Fruit fly (Drosophila melanogaster) whole organism, wandering third instar larva: Measurements from ENCODE around the gene CG32638.

ENCODE experiments used
- Abd-B ChIP-seq: fragments of >200 bp; optimal IDR thresholded peaks from 2 replicates; lab custom pipeline; 2017; ENCODE audit warnings: missing biosample characterization, missing genetic modification characterization
- CG32264 ChIP-seq: fragments of 200-800 bp; sonication (Bioruptor generic); optimal IDR thresholded peaks from 2 replicates; lab custom pipeline; 2016; ENCODE audit warnings: missing biosample characterization, missing genetic modification characterization
- CG9705 ChIP-seq: fragments of 200-800 bp; sonication (Bioruptor generic); optimal IDR thresholded peaks from 2 replicates; lab custom pipeline; 2018; ENCODE audit warnings: missing biosample characterization, mild to moderate bottlenecking, missing genetic modification characterization
- CrebA ChIP-seq: fragments of 200-800 bp; sonication (Bioruptor generic); optimal IDR thresholded peaks from 2 replicates; lab custom pipeline; 2016; ENCODE audit warnings: missing biosample characterization, mild to moderate bottlenecking, missing genetic modification characterization, borderline replicate concordance
- Dfd ChIP-seq: fragments of >200 bp; optimal IDR thresholded peaks from 2 replicates; lab custom pipeline; 2017; ENCODE audit warnings: missing biosample characterization, missing genetic modification characterization
- Dif ChIP-seq: fragments of 200-275, 200-300 bp; sonication (Bioruptor generic); optimal IDR thresholded peaks from 2 replicates; lab custom pipeline; 2018; ENCODE audit warnings: missing biosample characterization, missing genetic modification characterization; ENCODE audit not compliant: partially characterized antibody
- GATAd ChIP-seq: sonication (Bioruptor generic); optimal IDR thresholded peaks from 2 replicates; lab custom pipeline; 2016; ENCODE audit warnings: missing biosample characterization, missing genetic modification characterization
- HLH106 ChIP-seq: fragments of 200-800 bp; optimal IDR thresholded peaks from 3 replicates; lab custom pipeline; 2019; ENCODE audit warnings: missing biosample characterization, mild to moderate bottlenecking, missing genetic modification characterization, moderate library complexity
- Hnf4 ChIP-seq: fragments of 200-800 bp; sonication (Bioruptor generic); optimal IDR thresholded peaks from 2 replicates; lab custom pipeline; 2016; ENCODE audit warnings: missing biosample characterization, mild to moderate bottlenecking, missing genetic modification characterization
- Hr78 ChIP-seq: fragments of >200 bp; optimal IDR thresholded peaks from 2 replicates; lab custom pipeline; 2017; ENCODE audit warnings: missing biosample characterization, missing genetic modification characterization
- Hr83 ChIP-seq: fragments of 200-300 bp; sonication (Bioruptor generic); optimal IDR thresholded peaks from 2 replicates; lab custom pipeline; 2016; ENCODE audit warnings: missing biosample characterization, mild to moderate bottlenecking, missing genetic modification characterization, moderate library complexity; ENCODE audit not compliant: poor library complexity, severe bottlenecking
- Jra ChIP-seq: sonication (Bioruptor generic); optimal IDR thresholded peaks from 2 replicates; lab custom pipeline; 2016; ENCODE audit warnings: missing biosample characterization, missing genetic modification characterization
- Mio ChIP-seq: sonication (Bioruptor generic); optimal IDR thresholded peaks from 2 replicates; lab custom pipeline; 2016; ENCODE audit warnings: missing biosample characterization, missing genetic modification characterization
- Myc ChIP-seq: fragments of >200 bp; optimal IDR thresholded peaks from 2 replicates; lab custom pipeline; 2017
- N ChIP-seq: fragments of >200 bp; optimal IDR thresholded peaks from 2 replicates; lab custom pipeline; 2018; ENCODE audit warnings: missing biosample characterization, missing external identifiers, missing genetic modification characterization
- OdsH ChIP-seq: fragments of 200-800 bp; sonication (Bioruptor generic); optimal IDR thresholded peaks from 2 replicates; lab custom pipeline; 2016; ENCODE audit warnings: missing biosample characterization, mild to moderate bottlenecking, missing genetic modification characterization
- Rel ChIP-seq, 2 experiments: fragments of 200-800 bp; sonication (Bioruptor generic) in 1 of 2; optimal IDR thresholded peaks; 2 replicates in 1 of 2; 3 replicates in 1 of 2; lab custom pipeline; 2016 to 2019; ENCODE audit warnings: mild to moderate bottlenecking in 2 of 2, missing biosample characterization in 2 of 2, missing genetic modification characterization in 2 of 2, moderate library complexity in 1 of 2
- Sp1 ChIP-seq: fragments of 200-800 bp; sonication (Bioruptor generic); optimal IDR thresholded peaks from 3 replicates; lab custom pipeline; 2019; ENCODE audit warnings: missing biosample characterization, mild to moderate bottlenecking, missing genetic modification characterization, moderate library complexity
- Vsx2 ChIP-seq: fragments of 200-300, 225-300 bp; sonication (Bioruptor generic); optimal IDR thresholded peaks from 2 replicates; lab custom pipeline; 2018; ENCODE audit warnings: missing biosample characterization, missing genetic modification characterization; ENCODE audit not compliant: partially characterized antibody
- br ChIP-seq: fragments of 200-800 bp; sonication (Bioruptor generic); optimal IDR thresholded peaks from 2 replicates; lab custom pipeline; 2016; ENCODE audit warnings: missing biosample characterization, missing genetic modification characterization
- brk ChIP-seq: fragments of 200-800 bp; sonication (Bioruptor generic); optimal IDR thresholded peaks from 2 replicates; lab custom pipeline; 2016; ENCODE audit warnings: missing biosample characterization, mild to moderate bottlenecking, missing genetic modification characterization
- dl ChIP-seq, 2 experiments: fragments of 175-275, 200-275 bp in 1 of 2; fragments of 200-275 bp in 1 of 2; sonication (Bioruptor generic); optimal IDR thresholded peaks; lab custom pipeline; 2018; ENCODE audit warnings: mild to moderate bottlenecking in 2 of 2, missing biosample characterization in 2 of 2, missing genetic modification characterization in 2 of 2, moderate library complexity in 2 of 2; ENCODE audit not compliant: partially characterized antibody in 2 of 2, insufficient read depth in 1 of 2
- dmrt93B ChIP-seq: fragments of 200-800 bp; sonication (Bioruptor generic); optimal IDR thresholded peaks from 2 replicates; lab custom pipeline; 2018; ENCODE audit warnings: missing biosample characterization, mild to moderate bottlenecking, missing genetic modification characterization
- dsf ChIP-seq: sonication (Bioruptor generic); optimal IDR thresholded peaks from 2 replicates; lab custom pipeline; 2016; ENCODE audit warnings: missing biosample characterization, missing genetic modification characterization, borderline replicate concordance
- ey ChIP-seq: fragments of 200-800 bp; sonication (Bioruptor generic); optimal IDR thresholded peaks from 2 replicates; lab custom pipeline; 2016; ENCODE audit warnings: missing biosample characterization, missing genetic modification characterization
- foxo ChIP-seq, 2 experiments: fragments of 200-800 bp; sonication (Bioruptor generic); optimal IDR thresholded peaks; 2 replicates in 1 of 2; 3 replicates in 1 of 2; lab custom pipeline; 2016 to 2017; ENCODE audit warnings: missing biosample characterization in 2 of 2, missing genetic modification characterization in 2 of 2
- fru ChIP-seq: fragments of 200-800 bp; sonication (Bioruptor generic); optimal IDR thresholded peaks from 3 replicates; lab custom pipeline; 2016; ENCODE audit warnings: missing biosample characterization, mild to moderate bottlenecking, missing genetic modification characterization
- h ChIP-seq: fragments of 200-800 bp; sonication (Bioruptor generic); optimal IDR thresholded peaks from 3 replicates; lab custom pipeline; 2016; ENCODE audit warnings: missing biosample characterization, mild to moderate bottlenecking, missing genetic modification characterization
- jim ChIP-seq: fragments of 175-275, 200-325 bp; sonication (Bioruptor generic); optimal IDR thresholded peaks from 2 replicates; lab custom pipeline; 2016; ENCODE audit warnings: missing biosample characterization, mild to moderate bottlenecking, missing genetic modification characterization
- lola ChIP-seq: fragments of >200 bp; optimal IDR thresholded peaks from 2 replicates; lab custom pipeline; 2017; ENCODE audit warnings: missing biosample characterization, missing genetic modification characterization
- pan ChIP-seq: fragments of >200 bp; optimal IDR thresholded peaks from 2 replicates; lab custom pipeline; 2017
- psq ChIP-seq: fragments of 200-800 bp; sonication (Bioruptor generic); optimal IDR thresholded peaks from 3 replicates; lab custom pipeline; 2017; ENCODE audit warnings: missing biosample characterization, mild to moderate bottlenecking, missing genetic modification characterization, moderate library complexity
- rgr ChIP-seq: fragments of 200-800 bp; sonication (Bioruptor generic); optimal IDR thresholded peaks from 3 replicates; lab custom pipeline; 2016; ENCODE audit warnings: missing biosample characterization, mild to moderate bottlenecking, missing genetic modification characterization
- sage ChIP-seq: fragments of 200-800 bp; sonication (Bioruptor generic); optimal IDR thresholded peaks from 2 replicates; lab custom pipeline; 2016; ENCODE audit warnings: missing biosample characterization, mild to moderate bottlenecking, missing genetic modification characterization
- sv ChIP-seq: fragments of 200-800 bp; sonication (Bioruptor generic); optimal IDR thresholded peaks from 3 replicates; lab custom pipeline; 2016; ENCODE audit warnings: missing biosample characterization, missing genetic modification characterization
- tai ChIP-seq: sonication (Bioruptor generic); optimal IDR thresholded peaks from 2 replicates; lab custom pipeline; 2016; ENCODE audit warnings: missing biosample characterization, missing genetic modification characterization
- usp ChIP-seq: fragments of >200 bp; optimal IDR thresholded peaks from 2 replicates; lab custom pipeline; 2017; ENCODE audit warnings: missing biosample characterization, missing genetic modification characterization
- woc ChIP-seq: sonication (Bioruptor generic); optimal IDR thresholded peaks from 2 replicates; lab custom pipeline; 2016; ENCODE audit warnings: missing biosample characterization, mild to moderate bottlenecking, missing genetic modification characterization

The CG32638 gene

DNA sequence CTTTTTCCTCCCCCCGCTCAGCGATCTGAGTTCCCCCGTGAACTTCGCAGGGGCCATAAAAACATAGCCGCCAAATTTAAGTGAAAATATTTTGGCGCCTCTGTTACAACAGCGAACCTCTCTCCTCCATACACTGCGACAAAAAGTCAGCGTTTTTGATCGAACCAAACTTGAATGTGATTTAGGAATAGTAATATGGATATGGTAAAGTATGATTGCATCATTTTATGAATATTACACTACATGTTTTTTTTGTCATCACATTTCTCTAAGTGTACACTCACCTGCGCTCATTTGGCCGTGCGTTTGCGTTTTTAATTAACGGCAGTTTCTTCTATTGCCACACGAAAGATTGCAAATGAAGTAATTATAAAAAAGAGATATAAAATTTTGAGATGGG, 7.1 kb upstream of the CG32638 start:
- TF ChIP-seq Dfd (no peak), sv (GFP tag; lab: Kevin White, UChicago) (peak; percentile 35), woc (GFP tag; lab: Kevin White, UChicago) (no peak), OdsH (GFP tag; lab: Kevin White, UChicago) (no peak), Hnf4 (GFP tag; lab: Kevin White, UChicago) (peak; percentile 23), GATAd (GFP tag; lab: Kevin White, UChicago) (no peak), br (peak; percentile 19), Mio (GFP tag; lab: Kevin White, UChicago) (no peak), psq (peak; percentile 18), Vsx2 (GFP tag; lab: Kevin White, UChicago) (no peak), sage (no peak), jim (no peak), N (GFP tag; lab: Kevin White, UChicago) (no peak), Myc (lab: Kevin White, UChicago) (no peak), CrebA (GFP tag; lab: Kevin White, UChicago) (no peak), rgr (GFP tag; lab: Kevin White, UChicago) (peak; percentile 23), CG9705 (GFP tag; lab: Kevin White, UChicago) (no peak), Dif (GFP tag; lab: Kevin White, UChicago) (no peak), brk (GFP tag; lab: Kevin White, UChicago) (no peak), tai (GFP tag; lab: Kevin White, UChicago) (no peak), usp (no peak), ey (peak; percentile 3), Rel (GFP tag; optimal IDR thresholded peaks at IDR 0.05; lab: Kevin White, UChicago) (no peak), Rel (tag; optimal IDR thresholded peaks at IDR 0.05; lab: Kevin White, UChicago) (no peak), pan (lab: Kevin White, UChicago) (no peak), HLH106 (tag; lab: Kevin White, UChicago) (no peak), dl (GFP tag; optimal IDR thresholded peaks at IDR 0.05; lab: Kevin White, UChicago; ENCODE audit: insufficient read depth in 1 of 2, partially characterized antibody in 2 of 2) (no peak), Sp1 (no peak), Hr78 (no peak), fru (GFP tag; lab: Kevin White, UChicago) (peak; percentile 31), Abd-B (GFP tag; lab: Kevin White, UChicago) (no peak), h (GFP tag; lab: Kevin White, UChicago) (peak; percentile 42), lola (no peak), Hr83 (no peak), Jra (no peak), dsf (GFP tag; lab: Kevin White, UChicago) (no peak), foxo (GFP tag; optimal IDR thresholded peaks at IDR 0.05; lab: Kevin White, UChicago) (peak in 1 of 2 experiments; percentile 23), dmrt93B (no peak), CG32264 (GFP tag; lab: Kevin White, UChicago) (no peak)

DNA sequence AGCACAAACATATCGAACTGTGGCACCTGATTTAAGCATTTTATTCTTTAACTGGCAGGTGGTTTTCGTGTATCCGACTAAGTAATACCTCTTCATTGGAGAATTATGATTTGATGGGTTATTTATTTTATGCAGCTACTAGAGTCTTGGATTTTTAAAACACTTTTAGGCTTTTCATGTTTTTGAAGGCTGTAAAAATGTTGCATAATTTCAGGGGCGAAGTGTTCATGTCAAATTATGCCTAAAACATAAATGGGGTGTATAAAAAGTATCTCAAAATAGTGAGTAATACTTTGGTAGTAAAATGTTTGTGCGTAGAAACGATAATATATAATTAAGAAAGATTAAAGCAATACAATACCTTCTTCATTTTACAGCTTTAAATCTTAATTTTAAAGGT, 6.2 kb upstream of the CG32638 start:
- TF ChIP-seq Myc (lab: Kevin White, UChicago) (peak; percentile 70), dl (GFP tag; optimal IDR thresholded peaks at IDR 0.05; lab: Kevin White, UChicago; ENCODE audit: insufficient read depth in 1 of 2, partially characterized antibody in 2 of 2) (no peak), N (GFP tag; lab: Kevin White, UChicago) (peak; percentile 22)

DNA sequence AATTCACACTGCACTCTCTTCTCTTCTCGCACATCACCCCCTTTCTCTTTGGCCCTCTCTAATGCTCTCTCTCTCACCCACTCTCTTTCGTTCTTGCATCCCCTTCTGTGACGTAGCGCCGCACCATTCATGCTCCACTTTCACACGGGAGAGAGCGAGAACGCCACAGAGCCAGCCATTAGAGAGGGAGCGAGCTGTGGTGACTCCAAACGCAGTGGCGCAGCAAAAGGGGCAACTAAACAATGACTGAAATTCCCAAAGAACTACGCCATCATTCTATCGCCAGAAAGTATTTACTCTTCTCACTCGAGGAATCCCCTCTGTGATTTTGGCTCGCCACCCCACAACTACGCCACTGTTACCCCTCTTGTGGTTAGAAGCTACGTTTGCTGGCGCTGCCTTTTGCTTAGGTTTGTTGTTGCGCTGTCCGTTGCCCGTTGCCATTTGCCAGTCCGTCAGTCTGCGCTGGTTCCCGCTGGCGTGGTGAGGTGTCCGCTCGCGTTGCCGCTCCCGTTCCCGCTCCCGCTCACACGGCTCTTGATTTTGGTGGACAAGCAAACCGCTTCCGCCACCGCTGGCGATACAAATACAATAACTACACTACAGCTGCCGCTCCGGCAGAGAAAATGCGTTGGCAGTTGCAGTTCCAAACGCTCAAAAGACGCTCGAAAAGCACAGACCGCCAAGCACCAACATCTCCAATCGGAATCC, 2.6 kb upstream of the CG32638 start:
- TF ChIP-seq jim (peak; percentile 95), Jra (peak; percentile 98), Hnf4 (GFP tag; lab: Kevin White, UChicago) (peak; percentile 99), GATAd (GFP tag; lab: Kevin White, UChicago) (peak; percentile 96), OdsH (GFP tag; lab: Kevin White, UChicago) (peak; percentile 99), CG32264 (GFP tag; lab: Kevin White, UChicago) (peak; percentile 98), Vsx2 (GFP tag; lab: Kevin White, UChicago) (peak; percentile 63), sv (GFP tag; lab: Kevin White, UChicago) (peak; percentile 99), Dif (GFP tag; lab: Kevin White, UChicago) (peak; percentile 96), CG9705 (GFP tag; lab: Kevin White, UChicago) (peak; percentile 92), Sp1 (peak; percentile 98), lola (no peak), psq (peak; percentile 98), tai (GFP tag; lab: Kevin White, UChicago) (peak; percentile 98), Hr78 (no peak), Dfd (peak; percentile 10), dmrt93B (peak; percentile 98), foxo (GFP tag; optimal IDR thresholded peaks at IDR 0.05; lab: Kevin White, UChicago) (peak; percentile 97 to 100), Hr83 (peak; percentile 99), h (GFP tag; lab: Kevin White, UChicago) (peak; percentile 99), woc (GFP tag; lab: Kevin White, UChicago) (peak; percentile 98), rgr (GFP tag; lab: Kevin White, UChicago) (peak; percentile 99), br (peak; percentile 99), sage (peak; percentile 97), HLH106 (tag; lab: Kevin White, UChicago) (peak; percentile 98), fru (GFP tag; lab: Kevin White, UChicago) (peak; percentile 99), Rel (GFP tag; optimal IDR thresholded peaks at IDR 0.05; lab: Kevin White, UChicago) (peak; percentile 98), Rel (tag; optimal IDR thresholded peaks at IDR 0.05; lab: Kevin White, UChicago) (peak; percentile 94), N (GFP tag; lab: Kevin White, UChicago) (no peak), Abd-B (GFP tag; lab: Kevin White, UChicago) (no peak), CrebA (GFP tag; lab: Kevin White, UChicago) (peak; percentile 93), dl (GFP tag; optimal IDR thresholded peaks at IDR 0.05; lab: Kevin White, UChicago; ENCODE audit: insufficient read depth in 1 of 2, partially characterized antibody in 2 of 2) (peak; percentile 85 to 94), pan (lab: Kevin White, UChicago) (no peak), Mio (GFP tag; lab: Kevin White, UChicago) (peak; percentile 94), dsf (GFP tag; lab: Kevin White, UChicago) (peak; percentile 92)
